Worm (Caenorhabditis elegans) whole organism, L2 larva: ENCODE results near the gene F40D4.13.

ENCODE experiments used
- R02D3.7 ChIP-seq: fragments of 150-350 bp; optimal IDR thresholded peaks from 2 replicates; lab custom pipeline; 2014; ENCODE audit warnings: missing biosample characterization, missing genetic modification characterization
- Y55F3AM.14 ChIP-seq: fragments of 200-800 bp; sonication (Bioruptor generic); optimal IDR thresholded peaks from 2 replicates; lab custom pipeline; 2018; ENCODE audit warnings: mild to moderate bottlenecking, missing genetic modification characterization, missing compliant biosample characterization
- ZK546.5 ChIP-seq: sonication (generic microtip); optimal IDR thresholded peaks from 2 replicates; lab custom pipeline; 2017; ENCODE audit warnings: missing biosample characterization, missing genetic modification characterization
- ama-1 ChIP-seq: fragments of 150-350 bp; optimal IDR thresholded peaks from 2 replicates; lab custom pipeline; 2018; ENCODE audit warnings: inconsistent platforms
- blmp-1 ChIP-seq: sonication (generic microtip); optimal IDR thresholded peaks from 2 replicates; lab custom pipeline; 2017; ENCODE audit warnings: missing genetic modification characterization, mild to moderate bottlenecking, missing compliant biosample characterization, antibody characterized with exemption, moderate library complexity; ENCODE audit not compliant: insufficient read depth
- ceh-82 ChIP-seq: fragments of 150-350 bp; optimal IDR thresholded peaks from 2 replicates; lab custom pipeline; 2014; ENCODE audit warnings: missing biosample characterization, missing genetic modification characterization
- crh-2 ChIP-seq: sonication (generic microtip); optimal IDR thresholded peaks from 2 replicates; lab custom pipeline; 2017; ENCODE audit warnings: missing biosample characterization, missing genetic modification characterization
- dmd-4 ChIP-seq: sonication (generic microtip); optimal IDR thresholded peaks from 2 replicates; lab custom pipeline; 2017; ENCODE audit warnings: missing biosample characterization, missing genetic modification characterization
- egl-27 ChIP-seq: sonication (generic microtip); optimal IDR thresholded peaks from 3 replicates; lab custom pipeline; 2017; ENCODE audit warnings: missing biosample characterization, missing genetic modification reagents, missing genetic modification characterization
- elt-1 ChIP-seq: fragments of 150-350 bp; optimal IDR thresholded peaks from 2 replicates; lab custom pipeline; 2014; ENCODE audit warnings: missing biosample characterization, missing genetic modification characterization
- elt-3 ChIP-seq: sonication (generic microtip); optimal IDR thresholded peaks from 2 replicates; lab custom pipeline; 2017; ENCODE audit warnings: missing biosample characterization, missing genetic modification characterization
- fos-1 ChIP-seq: fragments of 150-350 bp; optimal IDR thresholded peaks from 2 replicates; lab custom pipeline; 2014; ENCODE audit warnings: missing biosample characterization, missing genetic modification characterization
- gmeb-1 ChIP-seq: fragments of 150-350 bp; optimal IDR thresholded peaks from 2 replicates; lab custom pipeline; 2014; ENCODE audit warnings: missing biosample characterization, missing genetic modification characterization
- lin-13 ChIP-seq: fragments of 150-350 bp; optimal IDR thresholded peaks from 2 replicates; lab custom pipeline; 2014; ENCODE audit warnings: missing biosample characterization, missing genetic modification reagents, missing genetic modification characterization
- lsy-2 ChIP-seq, 2 experiments: fragments of 150-350 bp in 1 of 2; sonication (generic microtip) in 1 of 2; optimal IDR thresholded peaks; 2 replicates each; lab custom pipeline; 2014 to 2017; ENCODE audit warnings: missing biosample characterization in 2 of 2, missing genetic modification characterization in 2 of 2
- mab-5 ChIP-seq: fragments of 150-350 bp; optimal IDR thresholded peaks from 2 replicates; lab custom pipeline; 2014; ENCODE audit warnings: missing biosample characterization, missing genetic modification characterization
- nhr-129 ChIP-seq: fragments of 150-350 bp; optimal IDR thresholded peaks from 2 replicates; lab custom pipeline; 2014; ENCODE audit warnings: missing biosample characterization, missing genetic modification characterization
- nhr-21 ChIP-seq: fragments of 150-350 bp; optimal IDR thresholded peaks from 2 replicates; lab custom pipeline; 2014; ENCODE audit warnings: missing biosample characterization, missing genetic modification characterization
- nhr-237 ChIP-seq: fragments of 150-350 bp; optimal IDR thresholded peaks from 2 replicates; lab custom pipeline; 2014; ENCODE audit warnings: missing biosample characterization, missing genetic modification characterization
- nhr-25 ChIP-seq: fragments of 150-350 bp; sonication (generic microtip); optimal IDR thresholded peaks from 3 replicates; lab custom pipeline; 2014; ENCODE audit warnings: missing biosample characterization, missing genetic modification characterization
- nhr-6 ChIP-seq: fragments of 150-350 bp; optimal IDR thresholded peaks from 2 replicates; lab custom pipeline; 2014; ENCODE audit warnings: missing biosample characterization, missing genetic modification characterization
- nhr-77 ChIP-seq: fragments of 150-350 bp; optimal IDR thresholded peaks from 2 replicates; lab custom pipeline; 2014; ENCODE audit warnings: missing biosample characterization, missing genetic modification characterization
- sem-4 ChIP-seq: fragments of 150-350 bp; optimal IDR thresholded peaks from 2 replicates; lab custom pipeline; 2014; ENCODE audit warnings: missing biosample characterization, missing genetic modification reagents, missing genetic modification characterization
- sma-3 ChIP-seq: sonication (generic microtip); optimal IDR thresholded peaks from 2 replicates; lab custom pipeline; 2016; ENCODE audit warnings: missing genetic modification reagents, missing genetic modification characterization, missing compliant biosample characterization
- sma-9 ChIP-seq, 2 experiments: fragments of 150-350 bp in 1 of 2; sonication (generic microtip) in 1 of 2; optimal IDR thresholded peaks; 2 replicates each; lab custom pipeline; 2014 to 2016; ENCODE audit warnings: missing genetic modification characterization in 2 of 2, mild to moderate bottlenecking in 1 of 2, missing biosample characterization in 1 of 2, missing compliant biosample characterization in 1 of 2, missing genetic modification reagents in 1 of 2, moderate library complexity in 1 of 2
- snpc-4 ChIP-seq: fragments of 150-350 bp; optimal IDR thresholded peaks from 2 replicates; lab custom pipeline; 2014; ENCODE audit warnings: missing biosample characterization, missing genetic modification characterization
- unc-55 ChIP-seq: fragments of 150-350 bp; sonication (generic microtip); optimal IDR thresholded peaks from 3 replicates; lab custom pipeline; 2014; ENCODE audit warnings: missing biosample characterization, missing genetic modification reagents, missing genetic modification characterization
- unc-62 ChIP-seq: fragments of 150-350 bp; optimal IDR thresholded peaks from 2 replicates; lab custom pipeline; 2014; ENCODE audit warnings: missing biosample characterization, missing genetic modification reagents, missing genetic modification characterization
- zag-1 ChIP-seq: fragments of 150-350 bp; optimal IDR thresholded peaks from 2 replicates; lab custom pipeline; 2014; ENCODE audit warnings: missing biosample characterization, missing genetic modification characterization
- ztf-1 ChIP-seq: fragments of 200-800 bp; sonication (Bioruptor generic); conservative IDR thresholded peaks from 2 replicates; pipeline ENCODE4 v1.3.6; 2022; ENCODE audit warnings: missing genetic modification characterization, missing compliant biosample characterization
- ztf-4 ChIP-seq: fragments of 150-350 bp; optimal IDR thresholded peaks from 2 replicates; lab custom pipeline; 2014; ENCODE audit warnings: missing biosample characterization, missing genetic modification characterization

F40D4.13 gene

DNA sequence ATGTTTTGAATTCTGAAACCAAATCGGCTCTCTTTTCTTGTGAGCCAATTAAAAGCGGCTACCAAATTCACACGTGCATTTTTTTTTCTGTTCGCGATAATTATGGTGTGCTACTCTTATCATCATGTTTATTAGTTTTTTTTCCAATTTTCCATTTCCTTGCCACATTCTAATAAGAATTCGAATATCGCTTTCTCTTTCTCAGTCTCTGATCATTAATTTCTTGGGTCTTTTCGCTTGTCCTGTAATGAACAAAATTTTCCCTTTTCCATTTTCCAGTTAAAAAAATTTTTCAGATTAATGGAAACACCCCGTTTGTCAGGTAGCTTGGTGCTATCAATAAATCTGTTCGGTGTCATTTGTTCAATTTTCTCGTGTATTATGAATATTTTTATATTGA lies 14.5 kb upstream of the F40D4.13 start, which contains the start of gene srbc-26:
Gene srbc-26, plus strand, starts transcription at position 301 of the 400 bp plus-strand sequence.
- TF ChIP-seq elt-3, result no peak
- no peak for TF ChIP-seq crh-2 (tag; lab: Kevin White, UChicago)
- no peak for TF ChIP-seq lsy-2 (tag; optimal IDR thresholded peaks at IDR 0.05; lab: Kevin White, UChicago)
- no peak for TF ChIP-seq nhr-77
- TF ChIP-seq gmeb-1 (tag; lab: Kevin White, UChicago), result no peak
- TF ChIP-seq snpc-4 (tag; lab: Kevin White, UChicago), result no peak
- no peak for TF ChIP-seq ZK546.5 (tag; lab: Kevin White, UChicago)
- no peak for TF ChIP-seq unc-55 (GFP tag; lab: Kevin White, UChicago)
- TF ChIP-seq egl-27 (tag; lab: Kevin White, UChicago), result no peak
- no peak for TF ChIP-seq ama-1 (lab: Kevin White, UChicago)
- TF ChIP-seq nhr-237 (tag; lab: Kevin White, UChicago), result no peak
- TF ChIP-seq nhr-21 (tag; lab: Kevin White, UChicago), result no peak
- TF ChIP-seq mab-5 (tag; lab: Kevin White, UChicago), result no peak
- TF ChIP-seq nhr-25 (tag; lab: Kevin White, UChicago), result no peak
- TF ChIP-seq ceh-82, result no peak
- TF ChIP-seq sem-4, result no peak
- TF ChIP-seq sma-3 (GFP tag; lab: Kevin White, UChicago), result no peak
- TF ChIP-seq dmd-4 (tag; lab: Kevin White, UChicago), result no peak
- TF ChIP-seq blmp-1 (tag; lab: Kevin White, UChicago), result no peak
- TF ChIP-seq nhr-129 (tag; lab: Kevin White, UChicago), result no peak

DNA sequence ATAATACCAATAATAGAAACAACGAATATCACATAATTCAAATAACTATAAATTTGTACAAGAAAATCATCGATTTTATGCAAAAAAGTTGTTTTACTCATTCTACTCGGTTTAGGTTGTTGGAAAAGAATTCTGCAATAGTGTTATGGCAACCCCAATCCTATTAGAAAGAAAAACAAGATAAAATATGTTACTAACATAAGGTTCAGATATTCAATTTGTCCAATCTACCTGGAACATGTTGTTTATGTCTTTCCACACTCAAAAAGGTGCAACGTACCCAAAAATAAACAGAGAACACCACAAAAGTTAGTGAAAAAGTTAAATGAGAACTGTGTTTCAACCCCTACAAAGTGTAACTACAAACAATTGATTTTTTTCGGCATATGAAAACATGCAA lies 13.8 kb upstream of the F40D4.13 start, which contains the start of gene srw-51:
Gene srw-51, minus strand, starts transcription at position 101 of the 400 bp plus-strand sequence.
- no peak for TF ChIP-seq sma-9 (GFP tag; optimal IDR thresholded peaks at IDR 0.05; lab: Kevin White, UChicago)
- no peak for TF ChIP-seq sma-9 (tag; optimal IDR thresholded peaks at IDR 0.05; lab: Kevin White, UChicago)
- TF ChIP-seq dmd-4 (tag; lab: Kevin White, UChicago), result no peak
- no peak for TF ChIP-seq unc-55 (GFP tag; lab: Kevin White, UChicago)
- no peak for TF ChIP-seq gmeb-1 (tag; lab: Kevin White, UChicago)
- no peak for TF ChIP-seq nhr-6 (tag; lab: Kevin White, UChicago)
- TF ChIP-seq nhr-129 (tag; lab: Kevin White, UChicago), result no peak
- TF ChIP-seq, all 48 proteins: peak for 0

DNA sequence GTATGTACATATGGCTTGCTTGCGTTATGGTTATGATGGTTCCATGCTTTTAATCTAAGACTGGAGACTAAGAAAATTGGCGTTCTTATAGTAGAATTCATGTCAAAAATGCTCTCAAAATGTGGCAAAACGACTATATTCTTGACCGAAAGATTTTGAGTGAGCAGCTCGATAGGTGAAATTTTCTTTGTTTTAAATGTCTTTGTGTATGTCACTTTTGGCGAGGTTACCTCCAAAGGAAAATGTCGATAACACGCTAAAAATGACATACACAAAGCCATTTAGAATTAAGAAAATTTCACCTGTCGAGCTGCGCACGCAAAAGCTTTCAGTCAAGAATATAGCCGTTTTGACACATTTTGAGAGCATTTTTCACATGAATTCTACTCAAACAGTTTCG lies 10.4 kb upstream of the F40D4.13 start, which contains the start of gene srz-66:
Gene srz-66, minus strand, starts transcription at position 101 of the 400 bp plus-strand sequence.
- TF ChIP-seq nhr-25 (tag; lab: Kevin White, UChicago), result no peak

DNA sequence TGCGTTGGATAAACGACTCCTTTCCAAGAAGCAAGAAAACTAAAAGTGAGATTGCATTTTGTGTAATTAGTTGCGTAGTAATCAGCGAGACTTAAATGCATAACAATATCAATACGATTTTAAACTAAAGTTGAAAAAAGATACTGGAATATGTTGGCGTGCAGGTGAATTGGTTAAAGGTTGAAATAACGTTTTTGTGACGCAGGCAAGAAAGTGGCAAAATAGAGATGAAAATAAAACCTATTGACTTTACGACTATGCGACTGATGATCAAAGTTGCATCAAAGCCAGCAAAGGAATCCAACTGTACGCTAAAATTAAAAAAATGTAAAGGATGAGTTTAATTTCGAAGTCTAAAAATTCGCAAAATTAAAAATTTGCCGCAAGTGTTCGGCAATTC lies 8.4 kb upstream of the F40D4.13 start, which contains the start of gene srh-102:
Gene srh-102, minus strand, starts transcription at position 101 of the 400 bp plus-strand sequence.
- no peak for TF ChIP-seq zag-1 (tag; lab: Kevin White, UChicago)
- no peak for TF ChIP-seq unc-62 (GFP tag; lab: Kevin White, UChicago)
- TF ChIP-seq fos-1 (tag; lab: Kevin White, UChicago), result no peak
- TF ChIP-seq, all 48 proteins: peak for 0

DNA sequence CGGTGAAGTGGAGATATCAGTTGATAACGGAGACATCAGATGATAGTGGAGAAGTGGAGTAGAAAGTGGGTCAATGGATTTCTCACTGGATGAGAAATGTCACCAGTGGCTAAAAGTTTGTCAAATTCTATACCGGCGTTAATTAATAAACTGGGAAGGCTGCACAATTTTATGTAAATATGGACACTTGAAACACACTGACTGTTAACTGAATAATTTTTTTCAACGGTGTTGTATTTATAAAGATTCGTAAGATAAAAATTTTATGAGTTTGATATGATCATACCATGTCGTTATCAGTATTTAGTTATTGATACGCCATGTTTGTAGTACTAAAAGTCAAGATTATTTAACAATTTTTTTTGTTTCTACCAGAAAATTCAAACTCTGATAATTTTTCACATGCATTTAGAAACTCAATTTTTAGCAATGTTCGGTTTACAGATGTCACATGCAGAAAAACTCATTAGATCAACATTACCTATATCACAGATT lies 2.4 kb upstream of the F40D4.13 start, which contains the start of gene F40D4.12:
Gene F40D4.12, plus strand, starts transcription at position 445 of the 495 bp plus-strand sequence.
- TF ChIP-seq R02D3.7 (tag; lab: Kevin White, UChicago) (no peak), sma-3 (GFP tag; lab: Kevin White, UChicago) (no peak), ztf-4 (no peak), sma-9 (GFP tag; optimal IDR thresholded peaks at IDR 0.05; lab: Kevin White, UChicago) (no peak), sma-9 (tag; optimal IDR thresholded peaks at IDR 0.05; lab: Kevin White, UChicago) (no peak), nhr-77 (no peak), egl-27 (tag; lab: Kevin White, UChicago) (no peak), mab-5 (tag; lab: Kevin White, UChicago) (no peak), snpc-4 (tag; lab: Kevin White, UChicago) (no peak), unc-55 (GFP tag; lab: Kevin White, UChicago) (no peak), elt-1 (tag; lab: Kevin White, UChicago) (no peak), nhr-6 (tag; lab: Kevin White, UChicago) (no peak), ZK546.5 (tag; lab: Kevin White, UChicago) (no peak), unc-62 (GFP tag; lab: Kevin White, UChicago) (no peak), sem-4 (no peak), ztf-1 (no peak), lin-13 (GFP tag; lab: Kevin White, UChicago) (no peak), Y55F3AM.14 (GFP tag; lab: Kevin White, UChicago) (no peak)
